Fruit fly (Drosophila melanogaster): ENCODE measurements around the gene Ude.

Gene Ude

dm6 chr3R:24799503-24799902 is at the start of gene Ude (continued):
- TF ChIP-seq Sry-β (GFP tag; optimal IDR thresholded peaks at IDR 0.05) (peak; percentile 8), chinmo (GFP tag; IDR thresholded peaks at IDR 0.05; ENCODE audit: partially characterized antibody) (peak; percentile 85; the same call in 2 of the 4 replicates), eyg (GFP tag; optimal IDR thresholded peaks at IDR 0.05) (no peak), lbe (GFP tag; optimal IDR thresholded peaks at IDR 0.05) (no peak), CG17829 (tag; optimal IDR thresholded peaks at IDR 0.05) (no peak), CG31224 (GFP tag; IDR thresholded peaks at IDR 0.05) (no peak), lov (optimal IDR thresholded peaks at IDR 0.05) (no peak), lov (GFP tag; IDR thresholded peaks at IDR 0.05) (no peak), CG17802 (tag; optimal IDR thresholded peaks at IDR 0.05) (no peak), CG3163 (GFP tag; optimal IDR thresholded peaks at IDR 0.05) (no peak), Rfx (GFP tag; IDR thresholded peaks at IDR 0.05) (0 out of 2 replicates have a peak, but pooled peaks have one; percentile 23), CG4360 (GFP tag; IDR thresholded peaks at IDR 0.05) (no peak), Asciz (GFP tag; optimal IDR thresholded peaks at IDR 0.05) (no peak)

DNA sequence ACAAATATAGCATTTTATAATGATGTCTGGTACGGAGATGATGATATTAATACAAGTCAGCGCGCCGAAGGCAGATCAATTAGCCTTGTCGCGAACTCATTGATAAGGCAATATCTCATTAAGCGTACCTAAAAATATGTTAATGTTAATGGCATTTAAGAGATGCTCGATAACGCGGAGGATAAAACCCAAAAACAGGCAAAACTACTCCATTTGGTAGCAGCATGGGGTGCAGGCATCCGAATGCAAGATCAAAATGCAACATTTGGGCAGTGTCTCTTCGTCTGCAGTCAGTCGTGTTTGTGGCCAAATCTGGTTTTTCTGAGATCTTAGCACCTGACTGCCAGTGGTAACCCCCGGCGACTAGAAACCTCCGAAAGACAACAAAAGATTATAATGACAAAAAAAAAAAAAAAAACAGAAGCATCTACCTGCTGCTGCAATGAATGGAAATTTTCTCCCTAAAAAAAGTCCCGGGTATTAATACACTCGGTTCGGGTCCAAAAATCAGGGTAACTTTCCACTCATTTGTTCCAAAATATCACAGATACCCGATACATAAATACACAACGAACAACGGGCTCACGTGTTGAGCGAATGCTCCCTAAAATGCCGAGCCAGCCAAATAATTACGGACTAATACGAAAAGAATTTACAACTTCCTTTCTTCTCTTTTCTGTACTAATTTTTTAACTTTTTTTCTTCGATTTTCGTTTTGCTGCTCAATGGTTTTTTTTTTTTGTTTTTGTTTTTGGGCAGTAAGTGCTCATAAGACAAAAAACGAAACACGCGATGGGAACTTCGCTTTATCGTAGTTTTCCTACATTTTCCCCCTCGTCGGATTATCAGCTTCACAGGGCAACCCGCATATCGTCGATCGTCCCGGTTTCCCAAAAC is 46.7 kb upstream of the Ude start:
- TF ChIP-seq CG15479 (GFP tag; optimal IDR thresholded peaks at IDR 0.05) (peak; percentile 53), D (optimal IDR thresholded peaks at IDR 0.05) (no peak), D (GFP tag; optimal IDR thresholded peaks at IDR 0.05) (no peak), CG32772 (GFP tag; IDR thresholded peaks at IDR 0.05) (0 out of 2 replicates have a peak, but pooled peaks have one; percentile 30), sqz (GFP tag; optimal IDR thresholded peaks at IDR 0.05) (peak; percentile 80), gcm (GFP tag; optimal IDR thresholded peaks at IDR 0.05) (peak; percentile 76), z (GFP tag; IDR thresholded peaks at IDR 0.05) (peak; percentile 64; the same call in 1 of the 3 replicates), Awh (GFP tag; IDR thresholded peaks at IDR 0.05) (peak; percentile 45; the same call in 1 of the 2 replicates), Lim3 (GFP tag; IDR thresholded peaks at IDR 0.05) (no peak), zen (tag; optimal IDR thresholded peaks at IDR 0.05) (peak; percentile 84), grn (GFP tag; optimal IDR thresholded peaks at IDR 0.05) (peak; percentile 61), sens (GFP tag) (peak; percentile 48), run (tag; optimal IDR thresholded peaks at IDR 0.05) (no peak), vvl (GFP tag; IDR thresholded peaks at IDR 0.05) (0 out of 2 replicates have a peak, but pooled peaks have one; percentile 19)

dm6 chr3R:24845148-24845547 is 45.7 kb upstream of the Ude start:
- TF ChIP-seq org-1 (GFP tag; optimal IDR thresholded peaks at IDR 0.05) (no peak), D19B (GFP tag; optimal IDR thresholded peaks at IDR 0.05) (peak; percentile 37), CG17802 (tag; optimal IDR thresholded peaks at IDR 0.05) (no peak), CG8944 (GFP tag; optimal IDR thresholded peaks at IDR 0.05) (no peak), Nf-YB (GFP tag; optimal IDR thresholded peaks at IDR 0.05) (no peak), CG6175 (GFP tag; IDR thresholded peaks at IDR 0.05) (no peak), D19A (tag; optimal IDR thresholded peaks at IDR 0.05) (peak; percentile 4), CG11456 (GFP tag; IDR thresholded peaks at IDR 0.05) (no peak), gem (tag; optimal IDR thresholded peaks at IDR 0.05) (peak; percentile 30), CG4328 (GFP tag; optimal IDR thresholded peaks at IDR 0.05) (no peak), CG31441 (GFP tag; IDR thresholded peaks at IDR 0.05) (no peak), sens (GFP tag) (peak; percentile 52), Camta (GFP tag; optimal IDR thresholded peaks at IDR 0.05) (no peak), CG4617 (GFP tag; optimal IDR thresholded peaks at IDR 0.05; ENCODE audit: borderline replicate concordance) (no peak), lbe (GFP tag; optimal IDR thresholded peaks at IDR 0.05) (no peak), pzg (GFP tag; optimal IDR thresholded peaks at IDR 0.05) (no peak), CG11504 (tag; optimal IDR thresholded peaks at IDR 0.05) (no peak), dm (GFP tag; optimal IDR thresholded peaks at IDR 0.05) (no peak), zen (tag; optimal IDR thresholded peaks at IDR 0.05) (no peak), Dll (GFP tag; IDR thresholded peaks at IDR 0.05; ENCODE audit: partially characterized antibody) (no peak), CG10274 (GFP tag; optimal IDR thresholded peaks at IDR 0.05) (no peak), Aef1 (GFP tag; IDR thresholded peaks at IDR 0.05) (no peak), D (optimal IDR thresholded peaks at IDR 0.05) (no peak), D (GFP tag; optimal IDR thresholded peaks at IDR 0.05) (no peak), dmrt11E (tag; optimal IDR thresholded peaks at IDR 0.05) (peak; percentile 2), usp (GFP tag; optimal IDR thresholded peaks at IDR 0.05) (no peak)

All from whole organism, embryonic.